Fruit fly (Drosophila melanogaster) whole organism, embryonic: Measurements from ENCODE around the gene IscU.

Source experiments
- B-H1 ChIP-seq: fragments of 200-800 bp; sonication (Bioruptor generic); IDR thresholded peaks from 3 replicates; pipeline ENCODE4 v1.3.6; 2022; ENCODE audit warnings: missing biosample characterization, missing genetic modification characterization
- B-H2 ChIP-seq: fragments of 200-800 bp; sonication (Bioruptor generic); optimal IDR thresholded peaks from 2 replicates; lab custom pipeline; 2018; ENCODE audit warnings: missing biosample characterization, mild to moderate bottlenecking, missing genetic modification characterization
- CG1529 ChIP-seq: fragments of 200-800 bp; sonication (Bioruptor generic); optimal IDR thresholded peaks from 3 replicates; lab custom pipeline; 2018; ENCODE audit warnings: missing biosample characterization, missing genetic modification characterization
- CG2202 ChIP-seq: fragments of 200-800 bp; sonication (Bioruptor generic); optimal IDR thresholded peaks from 2 replicates; lab custom pipeline; 2018; ENCODE audit warnings: missing biosample characterization, mild to moderate bottlenecking, missing genetic modification characterization
- CG8478 ChIP-seq: fragments of >200 bp; optimal IDR thresholded peaks from 2 replicates; lab custom pipeline; 2018
- fru ChIP-seq: fragments of >200 bp; optimal IDR thresholded peaks from 2 replicates; lab custom pipeline; 2017
- lbe ChIP-seq: fragments of 200-800 bp; sonication (Bioruptor generic); optimal IDR thresholded peaks from 2 replicates; lab custom pipeline; 2016; ENCODE audit warnings: missing biosample characterization, mild to moderate bottlenecking, missing genetic modification characterization
- unpg ChIP-seq: fragments of 200-800 bp; sonication (Bioruptor generic); optimal IDR thresholded peaks from 3 replicates; lab custom pipeline; 2018; ENCODE audit warnings: missing biosample characterization, mild to moderate bottlenecking, missing genetic modification characterization, moderate library complexity

DNA sequence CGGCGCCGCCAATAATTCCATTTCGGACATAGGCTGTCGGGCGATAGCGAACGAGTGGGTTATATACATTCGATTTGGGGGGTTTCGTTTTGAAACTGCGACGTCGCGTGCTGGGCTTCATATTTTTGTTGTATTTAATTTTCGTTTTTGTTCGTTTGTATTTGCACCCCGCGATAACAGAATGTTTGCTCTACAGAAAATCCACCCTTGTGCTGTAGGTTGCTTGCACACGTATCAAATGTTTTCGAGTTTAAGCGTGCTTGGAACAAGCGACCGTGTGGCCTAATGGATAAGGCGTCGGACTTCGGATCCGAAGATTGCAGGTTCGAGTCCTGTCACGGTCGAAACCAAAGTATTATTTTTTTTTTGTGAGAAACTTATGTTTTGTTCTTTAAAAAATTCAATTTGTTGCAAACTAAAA, 38.7 kb upstream of the IscU start:
- no peak for TF ChIP-seq fru (lab: Kevin White, UChicago)
- no peak for TF ChIP-seq lbe (GFP tag; lab: Kevin White, UChicago)
- TF ChIP-seq unpg (GFP tag; lab: Kevin White, UChicago): no peak
- no peak for TF ChIP-seq B-H2 (GFP tag; lab: Kevin White, UChicago)
- TF ChIP-seq CG8478 (lab: Kevin White, UChicago): no peak
- TF ChIP-seq CG1529 (GFP tag; lab: Kevin White, UChicago): no peak
- no peak for TF ChIP-seq B-H1 (GFP tag; lab: Robert Waterston, UW)
- no peak for TF ChIP-seq CG2202 (tag; lab: Kevin White, UChicago)
